Worm (Caenorhabditis elegans): ENCODE data around the gene F49E8.8.
"Not testable (repeated sequence)": the region's sequence is repeated elsewhere in the genome, so short reads cannot be mapped to it uniquely, and the experiment has no call there.

F49E8.8 gene

ce11 chrIV:7550445-7550844 lies 6.0 kb upstream of the F49E8.8 start, which contains the start of gene pam-1:
Gene pam-1, minus strand, starts transcription at chrIV:7550812.
- TF ChIP-seq T22C8.4 (GFP tag; IDR thresholded peaks at IDR 0.05) (no peak), ztf-29 (GFP tag; IDR thresholded peaks at IDR 0.05) (no peak)

- no peak for TF ChIP-seq klf-2 (GFP tag; conservative IDR thresholded peaks at IDR 0.05)
- no peak for TF ChIP-seq ref-1 (GFP tag; conservative IDR thresholded peaks at IDR 0.05)
- no peak for TF ChIP-seq ztf-29 (GFP tag; IDR thresholded peaks at IDR 0.05)
- no peak for TF ChIP-seq med-1 (GFP tag; optimal IDR thresholded peaks at IDR 0.05; ENCODE audit: insufficient read depth)
- TF ChIP-seq cog-1 (tag; optimal IDR thresholded peaks at IDR 0.05), result no peak
- no peak for TF ChIP-seq ztf-23 (GFP tag; IDR thresholded peaks at IDR 0.05)
- TF ChIP-seq T22C8.4 (GFP tag; IDR thresholded peaks at IDR 0.05), result no peak
- no peak for TF ChIP-seq flt-1 (GFP tag; IDR thresholded peaks at IDR 0.05)
- no peak for TF ChIP-seq tab-1 (GFP tag; IDR thresholded peaks at IDR 0.05)
Measured at ce11 chrIV:7551254-7551653, 5.2 kb upstream of the F49E8.8 start.

- TF ChIP-seq flt-1 (GFP tag; IDR thresholded peaks at IDR 0.05), result no peak
- TF ChIP-seq T22C8.4 (GFP tag; IDR thresholded peaks at IDR 0.05), result no peak
- TF ChIP-seq med-1 (GFP tag; optimal IDR thresholded peaks at IDR 0.05; ENCODE audit: insufficient read depth), result no peak
- no peak for TF ChIP-seq cog-1 (tag; optimal IDR thresholded peaks at IDR 0.05)
- no peak for TF ChIP-seq klf-2 (GFP tag; conservative IDR thresholded peaks at IDR 0.05)
- no peak for TF ChIP-seq tab-1 (GFP tag; IDR thresholded peaks at IDR 0.05)
- no peak for TF ChIP-seq ztf-23 (GFP tag; IDR thresholded peaks at IDR 0.05)
- TF ChIP-seq ztf-29 (GFP tag; IDR thresholded peaks at IDR 0.05), result no peak
- no peak for TF ChIP-seq ref-1 (GFP tag; conservative IDR thresholded peaks at IDR 0.05)
Measured at ce11 chrIV:7552100-7552499, 4.3 kb upstream of the F49E8.8 start.

- TF ChIP-seq tab-1 (GFP tag; IDR thresholded peaks at IDR 0.05) (no peak), flt-1 (GFP tag; IDR thresholded peaks at IDR 0.05) (no peak), klf-2 (GFP tag; conservative IDR thresholded peaks at IDR 0.05) (no peak), T22C8.4 (GFP tag; IDR thresholded peaks at IDR 0.05) (no peak), ref-1 (GFP tag; conservative IDR thresholded peaks at IDR 0.05) (no peak), ztf-29 (GFP tag; IDR thresholded peaks at IDR 0.05) (no peak), med-1 (GFP tag; optimal IDR thresholded peaks at IDR 0.05; ENCODE audit: insufficient read depth) (no peak)
Measured at ce11 chrIV:7552958-7553553, 3.4 kb upstream of the F49E8.8 start, which contains the start of gene dif-1. Gene dif-1, minus strand, starts transcription at chrIV:7553008.

- no peak for TF ChIP-seq ztf-29 (GFP tag; IDR thresholded peaks at IDR 0.05)
- no peak for TF ChIP-seq tab-1 (GFP tag; IDR thresholded peaks at IDR 0.05)
Measured at ce11 chrIV:7554351-7554750, 2.1 kb upstream of the F49E8.8 start, which contains the start of gene F49E8.6. Gene F49E8.6, minus strand, starts transcription at chrIV:7554667.

- TF ChIP-seq ztf-23 (GFP tag; IDR thresholded peaks at IDR 0.05) (no peak), klf-2 (GFP tag; conservative IDR thresholded peaks at IDR 0.05) (no peak), flt-1 (GFP tag; IDR thresholded peaks at IDR 0.05) (no peak), T22C8.4 (GFP tag; IDR thresholded peaks at IDR 0.05) (no peak), med-1 (GFP tag; optimal IDR thresholded peaks at IDR 0.05; ENCODE audit: insufficient read depth) (no peak), ref-1 (GFP tag; conservative IDR thresholded peaks at IDR 0.05) (no peak), tab-1 (GFP tag; IDR thresholded peaks at IDR 0.05) (no peak)
Measured at ce11 chrIV:7558653-7559052, 2.2 kb downstream of the F49E8.8 start.

- TF ChIP-seq flt-1 (GFP tag; IDR thresholded peaks at IDR 0.05), result no peak
- TF ChIP-seq med-1 (GFP tag; optimal IDR thresholded peaks at IDR 0.05; ENCODE audit: insufficient read depth), result no peak
- no peak for TF ChIP-seq cog-1 (tag; optimal IDR thresholded peaks at IDR 0.05)
- no peak for TF ChIP-seq ztf-23 (GFP tag; IDR thresholded peaks at IDR 0.05)
- no peak for TF ChIP-seq T22C8.4 (GFP tag; IDR thresholded peaks at IDR 0.05)
- no peak for TF ChIP-seq klf-2 (GFP tag; conservative IDR thresholded peaks at IDR 0.05)
- TF ChIP-seq tab-1 (GFP tag; IDR thresholded peaks at IDR 0.05), result no peak
- no peak for TF ChIP-seq ztf-29 (GFP tag; IDR thresholded peaks at IDR 0.05)
- no peak for TF ChIP-seq ref-1 (GFP tag; conservative IDR thresholded peaks at IDR 0.05)
Measured at ce11 chrIV:7559237-7559636, 2.8 kb downstream of the F49E8.8 start.

- TF ChIP-seq flt-1 (GFP tag; IDR thresholded peaks at IDR 0.05) (no peak), ref-1 (GFP tag; conservative IDR thresholded peaks at IDR 0.05) (no peak), klf-2 (GFP tag; conservative IDR thresholded peaks at IDR 0.05) (no peak), T22C8.4 (GFP tag; IDR thresholded peaks at IDR 0.05) (no peak), cog-1 (tag; optimal IDR thresholded peaks at IDR 0.05) (no peak), med-1 (GFP tag; optimal IDR thresholded peaks at IDR 0.05; ENCODE audit: insufficient read depth) (no peak), tab-1 (GFP tag; IDR thresholded peaks at IDR 0.05) (no peak), ztf-29 (GFP tag; IDR thresholded peaks at IDR 0.05) (no peak), ztf-23 (GFP tag; IDR thresholded peaks at IDR 0.05) (no peak)
Measured at ce11 chrIV:7561614-7562142, 5.2 kb downstream of the F49E8.8 start, which contains the start of gene ima-3. Gene ima-3, minus strand, starts transcription at chrIV:7561664.

ce11 chrIV:7563850-7564249 lies 7.4 kb downstream of the F49E8.8 start, which contains the start of gene F32E10.9:
Gene F32E10.9, minus strand, starts transcription at chrIV:7563950.
- not testable (repeated sequence) for TF ChIP-seq tab-1 (GFP tag; IDR thresholded peaks at IDR 0.05); klf-2 (GFP tag; conservative IDR thresholded peaks at IDR 0.05); cog-1 (tag; optimal IDR thresholded peaks at IDR 0.05)

ce11 chrIV:7567557-7568010 lies 11.1 kb downstream of the F49E8.8 start, which contains the start of gene F32E10.8:
Gene F32E10.8, plus strand, starts transcription at chrIV:7567607.
- TF ChIP-seq ztf-23 (GFP tag; IDR thresholded peaks at IDR 0.05) (no peak), med-1 (GFP tag; optimal IDR thresholded peaks at IDR 0.05; ENCODE audit: insufficient read depth) (no peak), ztf-29 (GFP tag; IDR thresholded peaks at IDR 0.05) (no peak), klf-2 (GFP tag; conservative IDR thresholded peaks at IDR 0.05) (no peak), tab-1 (GFP tag; IDR thresholded peaks at IDR 0.05) (no peak), ref-1 (GFP tag; conservative IDR thresholded peaks at IDR 0.05) (no peak), cog-1 (tag; optimal IDR thresholded peaks at IDR 0.05) (no peak), flt-1 (GFP tag; IDR thresholded peaks at IDR 0.05) (no peak), T22C8.4 (GFP tag; IDR thresholded peaks at IDR 0.05) (no peak)
